Worm (Caenorhabditis elegans) whole organism, L1 larva: ENCODE measurements around the gene fbxb-9.

Experiments
- F16B12.6 ChIP-seq: fragments of 150-350 bp; optimal IDR thresholded peaks from 2 replicates; lab custom pipeline; 2014; ENCODE audit warnings: missing biosample characterization, missing genetic modification characterization
- alr-1 ChIP-seq: fragments of 200-800 bp; sonication (Bioruptor generic); optimal IDR thresholded peaks from 2 replicates; lab custom pipeline; 2018; ENCODE audit warnings: borderline replicate concordance, mild to moderate bottlenecking, missing genetic modification characterization, missing compliant biosample characterization
- aly-2 ChIP-seq: fragments of 150-350 bp; optimal IDR thresholded peaks from 2 replicates; lab custom pipeline; 2014; ENCODE audit warnings: missing biosample characterization, missing genetic modification characterization
- ama-1 ChIP-seq: fragments of 150-350 bp; optimal IDR thresholded peaks from 2 replicates; lab custom pipeline; 2014
- blmp-1 ChIP-seq: fragments of 150-350 bp; optimal IDR thresholded peaks from 2 replicates; lab custom pipeline; 2014; ENCODE audit warnings: missing biosample characterization, missing genetic modification characterization
- ceh-8 ChIP-seq: fragments of 200-800 bp; sonication (Bioruptor generic); optimal IDR thresholded peaks from 2 replicates; lab custom pipeline; 2018; ENCODE audit warnings: mild to moderate bottlenecking, missing genetic modification characterization, moderate library complexity, missing compliant biosample characterization
- ceh-82 ChIP-seq, 3 experiments: fragments of 150-350 bp in 1 of 3; sonication (generic microtip) in 2 of 3; optimal IDR thresholded peaks; 2 replicates each; lab custom pipeline; 2014 to 2017; ENCODE audit warnings: missing biosample characterization in 3 of 3, missing genetic modification characterization in 3 of 3
- ceh-88 ChIP-seq: fragments of 200-800 bp; sonication (Bioruptor generic); IDR thresholded peaks from 2 replicates; pipeline ENCODE4 v1.3.6; 2022; ENCODE audit warnings: missing genetic modification characterization, missing compliant biosample characterization
- dpl-1 ChIP-seq, 3 experiments: fragments of 150-350 bp in 2 of 3; sonication (generic microtip) in 1 of 3; optimal IDR thresholded peaks; 2 replicates each; lab custom pipeline; 2014 to 2017; ENCODE audit warnings: missing biosample characterization in 3 of 3, missing genetic modification characterization in 3 of 3, missing genetic modification reagents in 3 of 3
- dsc-1 ChIP-seq: sonication (generic microtip); optimal IDR thresholded peaks from 2 replicates; lab custom pipeline; 2016; ENCODE audit warnings: mild to moderate bottlenecking, missing genetic modification characterization, missing compliant biosample characterization
- efl-1 ChIP-seq, 4 experiments: fragments of 150-350 bp; optimal IDR thresholded peaks in 3 of 4; peaks in 1 of 4; 1 replicate in 1 of 4; 2 replicates in 3 of 4; lab custom pipeline; 2014; ENCODE audit warnings: missing biosample characterization in 2 of 4, missing genetic modification characterization in 2 of 4, missing genetic modification reagents in 2 of 4
- efl-3 ChIP-seq: fragments of 200-800 bp; sonication (Bioruptor generic); optimal IDR thresholded peaks from 2 replicates; lab custom pipeline; 2018; ENCODE audit warnings: mild to moderate bottlenecking, missing genetic modification characterization, missing compliant biosample characterization
- egl-13 ChIP-seq: sonication (generic microtip); optimal IDR thresholded peaks from 2 replicates; lab custom pipeline; 2016; ENCODE audit warnings: missing genotype, missing genetic modification reagents, missing genetic modification characterization, missing compliant biosample characterization
- egl-27 ChIP-seq, 2 experiments: fragments of 150-350 bp in 1 of 2; sonication (generic microtip); optimal IDR thresholded peaks; 3 replicates each; lab custom pipeline; 2017 to 2018; ENCODE audit warnings: missing biosample characterization in 2 of 2, missing genetic modification characterization in 2 of 2, missing genetic modification reagents in 2 of 2
- elt-2 ChIP-seq: sonication (generic microtip); optimal IDR thresholded peaks from 2 replicates; lab custom pipeline; 2016; ENCODE audit warnings: missing genetic modification characterization, mild to moderate bottlenecking, inconsistent platforms, missing compliant biosample characterization, missing genetic modification reagents
- elt-3 ChIP-seq, 6 experiments: fragments of 150-350 bp in 1 of 6; sonication (generic microtip); optimal IDR thresholded peaks; 2 replicates each; lab custom pipeline; 2017 to 2018; ENCODE audit warnings: missing biosample characterization in 6 of 6, missing genetic modification characterization in 6 of 6, inconsistent platforms in 1 of 6
- ets-5 ChIP-seq: fragments of 200-800 bp; sonication (Bioruptor generic); IDR thresholded peaks from 2 replicates; pipeline ENCODE4 v1.3.6; 2022; ENCODE audit warnings: missing genetic modification characterization, missing compliant biosample characterization
- fkh-10 ChIP-seq: sonication (generic microtip); optimal IDR thresholded peaks from 2 replicates; lab custom pipeline; 2017; ENCODE audit warnings: missing biosample characterization, missing genetic modification reagents, missing genetic modification characterization
- fkh-4 ChIP-seq: sonication (generic microtip); optimal IDR thresholded peaks from 2 replicates; lab custom pipeline; 2016; ENCODE audit warnings: missing compliant biosample characterization, missing genetic modification characterization, borderline replicate concordance
- fkh-8 ChIP-seq: sonication (generic microtip); optimal IDR thresholded peaks from 2 replicates; lab custom pipeline; 2016; ENCODE audit warnings: mild to moderate bottlenecking, missing genetic modification characterization, missing compliant biosample characterization
- grh-1 ChIP-seq: fragments of 200-800 bp; sonication (Bioruptor generic); IDR thresholded peaks from 2 replicates; pipeline ENCODE4 v1.3.6; 2022; ENCODE audit warnings: missing genetic modification reagents, missing genetic modification characterization, missing compliant biosample characterization
- hlh-4 ChIP-seq: sonication (generic microtip); optimal IDR thresholded peaks from 2 replicates; lab custom pipeline; 2016; ENCODE audit warnings: mild to moderate bottlenecking, missing genetic modification characterization, missing compliant biosample characterization
- isw-1 ChIP-seq: fragments of 200-800 bp; sonication (Bioruptor generic); IDR thresholded peaks from 2 replicates; pipeline ENCODE4 v1.3.6; 2022; ENCODE audit warnings: missing genetic modification characterization, missing compliant biosample characterization
- jun-1 ChIP-seq: fragments of 150-350 bp; optimal IDR thresholded peaks from 2 replicates; lab custom pipeline; 2014; ENCODE audit warnings: missing biosample characterization, missing genetic modification reagents, missing genetic modification characterization
- lin-14 ChIP-seq: fragments of 200-800 bp; sonication (Bioruptor generic); optimal IDR thresholded peaks from 2 replicates; lab custom pipeline; 2018; ENCODE audit warnings: mild to moderate bottlenecking, missing genetic modification characterization, moderate library complexity, missing compliant biosample characterization
- lin-15B ChIP-seq: fragments of 150-350 bp; sonication (generic microtip); optimal IDR thresholded peaks from 3 replicates; lab custom pipeline; 2014; ENCODE audit warnings: missing biosample characterization, missing genetic modification characterization
- lin-35 ChIP-seq, 2 experiments: fragments of 150-350 bp; optimal IDR thresholded peaks; 2 replicates each; lab custom pipeline; 2014; ENCODE audit warnings: missing biosample characterization in 2 of 2, missing genetic modification characterization in 2 of 2, missing genetic modification reagents in 2 of 2
- lin-39 ChIP-seq: fragments of 150-350 bp; optimal IDR thresholded peaks from 2 replicates; lab custom pipeline; 2014; ENCODE audit warnings: missing biosample characterization, missing genetic modification reagents, missing genetic modification characterization
- lsy-2 ChIP-seq, 2 experiments: fragments of 150-350 bp; optimal IDR thresholded peaks; 2 replicates each; lab custom pipeline; 2014; ENCODE audit warnings: missing biosample characterization in 2 of 2, missing genetic modification characterization in 2 of 2
- mdl-1 ChIP-seq, 2 experiments: fragments of 150-350 bp; optimal IDR thresholded peaks; 2 replicates each; lab custom pipeline; 2014 to 2017; ENCODE audit warnings: missing biosample characterization in 2 of 2, missing genetic modification characterization in 2 of 2, inconsistent platforms in 1 of 2
- nhr-11 ChIP-seq: fragments of 150-350 bp; optimal IDR thresholded peaks from 2 replicates; lab custom pipeline; 2014; ENCODE audit warnings: missing biosample characterization, missing genetic modification characterization
- nhr-12 ChIP-seq: sonication (generic microtip); optimal IDR thresholded peaks from 2 replicates; lab custom pipeline; 2017; ENCODE audit warnings: missing biosample characterization, missing genetic modification characterization
- nhr-19 ChIP-seq: fragments of 200-800 bp; sonication (Bioruptor generic); conservative IDR thresholded peaks from 2 replicates; pipeline ENCODE4 v1.3.6; 2022; ENCODE audit warnings: missing genetic modification characterization, missing compliant biosample characterization
- nhr-20 ChIP-seq: sonication (generic microtip); optimal IDR thresholded peaks from 2 replicates; lab custom pipeline; 2016; ENCODE audit warnings: mild to moderate bottlenecking, missing genetic modification characterization, missing compliant biosample characterization
- nhr-237 ChIP-seq: fragments of 150-350 bp; optimal IDR thresholded peaks from 2 replicates; lab custom pipeline; 2014; ENCODE audit warnings: missing biosample characterization, missing genetic modification characterization
- nhr-28 ChIP-seq: fragments of 150-350 bp; optimal IDR thresholded peaks from 2 replicates; lab custom pipeline; 2014; ENCODE audit warnings: missing biosample characterization, missing genetic modification characterization
- nhr-47 ChIP-seq: sonication (generic microtip); optimal IDR thresholded peaks from 2 replicates; lab custom pipeline; 2016; ENCODE audit warnings: mild to moderate bottlenecking, missing genetic modification characterization, moderate library complexity, missing compliant biosample characterization
- nhr-71 ChIP-seq: sonication (generic microtip); optimal IDR thresholded peaks from 2 replicates; lab custom pipeline; 2016; ENCODE audit warnings: mild to moderate bottlenecking, missing genetic modification characterization, moderate library complexity, missing compliant biosample characterization
- nhr-84 ChIP-seq: sonication (generic microtip); optimal IDR thresholded peaks from 2 replicates; lab custom pipeline; 2017; ENCODE audit warnings: missing biosample characterization, missing genetic modification characterization
- rnt-1 ChIP-seq: sonication (generic microtip); optimal IDR thresholded peaks from 2 replicates; lab custom pipeline; 2016; ENCODE audit warnings: mild to moderate bottlenecking, missing genetic modification characterization, moderate library complexity, missing compliant biosample characterization
- snu-23 ChIP-seq: sonication (generic microtip); optimal IDR thresholded peaks from 2 replicates; lab custom pipeline; 2016; ENCODE audit warnings: missing genetic modification characterization, missing compliant biosample characterization
- sup-37 ChIP-seq: fragments of 200-800 bp; sonication (Bioruptor generic); optimal IDR thresholded peaks from 2 replicates; lab custom pipeline; 2018; ENCODE audit warnings: mild to moderate bottlenecking, missing genetic modification characterization, missing compliant biosample characterization
- swsn-7 ChIP-seq: sonication (generic microtip); optimal IDR thresholded peaks from 2 replicates; lab custom pipeline; 2016; ENCODE audit warnings: missing genetic modification characterization, missing compliant biosample characterization
- tbx-2 ChIP-seq: sonication (generic microtip); optimal IDR thresholded peaks from 2 replicates; lab custom pipeline; 2016; ENCODE audit warnings: missing genetic modification characterization, missing compliant biosample characterization
- unc-30 ChIP-seq: sonication (generic microtip); optimal IDR thresholded peaks from 2 replicates; lab custom pipeline; 2017; ENCODE audit warnings: missing biosample characterization, missing genetic modification characterization
- unc-86 ChIP-seq: sonication (generic microtip); optimal IDR thresholded peaks from 2 replicates; lab custom pipeline; 2016; ENCODE audit warnings: missing genetic modification characterization, missing compliant biosample characterization
- xbp-1 ChIP-seq: sonication (generic microtip); optimal IDR thresholded peaks from 2 replicates; lab custom pipeline; 2016; ENCODE audit warnings: missing genetic modification characterization, missing compliant biosample characterization
- ztf-11 ChIP-seq, 2 experiments: sonication (generic microtip); optimal IDR thresholded peaks; 2 replicates each; lab custom pipeline; 2016 to 2017; ENCODE audit warnings: missing genetic modification characterization in 2 of 2, missing biosample characterization in 1 of 2, missing compliant biosample characterization in 1 of 2

The fbxb-9 gene

DNA sequence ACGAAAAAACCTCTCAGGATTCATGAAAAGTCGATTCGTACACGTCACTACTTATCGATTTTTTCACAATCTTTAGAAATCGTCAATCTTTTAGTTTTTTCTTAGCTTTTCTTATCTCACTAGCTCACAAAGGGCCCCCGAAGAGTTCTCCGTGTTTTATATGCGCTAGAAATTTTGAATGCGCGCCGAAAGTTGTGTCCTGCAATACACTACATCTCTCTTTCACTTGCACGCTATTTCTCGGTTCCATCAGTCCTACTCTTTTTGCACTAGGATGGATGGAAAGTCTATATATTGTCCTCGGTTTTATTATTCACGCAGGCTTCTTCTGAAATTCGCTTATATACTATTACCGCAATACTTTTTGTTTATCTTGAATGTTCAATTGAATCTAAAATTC, 36.7 kb downstream of the fbxb-9 start (continued):
- TF ChIP-seq nhr-20 (tag; lab: Kevin White, UChicago) (no peak), efl-3 (no peak), ceh-88 (GFP tag; lab: Robert Waterston, UW) (no peak), fkh-4 (no peak), jun-1 (tag; lab: Kevin White, UChicago) (no peak), blmp-1 (tag; lab: Kevin White, UChicago) (no peak), nhr-47 (tag; lab: Kevin White, UChicago) (no peak), nhr-84 (tag; lab: Kevin White, UChicago) (no peak), ets-5 (no peak)
- TF ChIP-seq, all 84 proteins: peak for 10

DNA sequence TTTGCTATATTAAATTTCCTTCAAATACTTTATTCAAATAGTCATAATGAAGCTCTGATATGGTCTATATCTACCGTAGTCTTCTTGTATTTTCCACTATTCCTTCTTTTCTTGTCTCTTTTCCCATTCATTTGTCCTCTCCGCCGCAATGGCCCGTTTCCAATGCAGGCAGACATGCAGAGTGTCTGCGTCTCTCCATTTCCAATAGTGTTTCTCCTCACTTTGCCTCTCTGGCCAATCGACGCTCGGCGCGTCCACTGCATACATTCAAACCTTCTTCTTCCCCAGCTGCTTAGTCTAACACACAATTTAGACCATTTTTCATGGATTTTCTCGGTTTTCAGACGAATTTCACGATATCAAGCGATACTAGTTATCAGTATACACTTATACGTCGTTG, 37.2 kb downstream of the fbxb-9 start:
- TF ChIP-seq lsy-2 (tag; optimal IDR thresholded peaks at IDR 0.05; lab: Kevin White, UChicago) (peak; percentile 65 to 76), snu-23 (peak; percentile 62), isw-1 (GFP tag; lab: Robert Waterston, UW) (no peak), nhr-71 (tag; lab: Kevin White, UChicago) (peak; percentile 61), efl-1 (optimal IDR thresholded peaks at IDR 0.05; lab: Kevin White, UChicago) (peak; percentile 55 to 69), efl-1 (GFP tag; optimal IDR thresholded peaks at IDR 0.05 in 1 of 2; lab: Kevin White, UChicago) (peak in 1 of 2 experiments; percentile 92), egl-27 (tag; optimal IDR thresholded peaks at IDR 0.05; lab: Kevin White, UChicago) (no peak), hlh-4 (tag; lab: Kevin White, UChicago) (no peak), nhr-11 (tag; lab: Kevin White, UChicago) (no peak), lin-15B (tag; lab: Kevin White, UChicago) (peak; percentile 33), ama-1 (no peak), nhr-237 (tag; lab: Kevin White, UChicago) (no peak), nhr-84 (tag; lab: Kevin White, UChicago) (no peak), rnt-1 (tag; lab: Kevin White, UChicago) (peak; percentile 64), fkh-8 (tag; lab: Kevin White, UChicago) (peak; percentile 14), nhr-19 (GFP tag; lab: Robert Waterston, UW) (peak; percentile 58; the same call in 1 of the 2 replicates), ceh-82 (tag; optimal IDR thresholded peaks at IDR 0.05; lab: Kevin White, UChicago) (peak in 1 of 3 experiments; percentile 43), xbp-1 (tag; lab: Kevin White, UChicago) (peak; percentile 96), ztf-11 (tag; optimal IDR thresholded peaks at IDR 0.05; lab: Kevin White, UChicago) (peak in 1 of 2 experiments; percentile 12), nhr-12 (tag; lab: Kevin White, UChicago) (no peak), sup-37 (GFP tag; lab: Kevin White, UChicago) (no peak), tbx-2 (tag; lab: Kevin White, UChicago) (peak; percentile 15), nhr-28 (tag; lab: Kevin White, UChicago) (no peak), fkh-4 (no peak), unc-86 (tag; lab: Kevin White, UChicago) (peak; percentile 38), lin-14 (GFP tag; lab: Kevin White, UChicago) (peak; percentile 52), egl-13 (no peak), ceh-8 (GFP tag; lab: Kevin White, UChicago) (peak; percentile 14), dsc-1 (peak; percentile 41), nhr-47 (tag; lab: Kevin White, UChicago) (peak; percentile 38), unc-30 (tag; lab: Kevin White, UChicago) (no peak), elt-3 (tag; optimal IDR thresholded peaks at IDR 0.05; lab: Kevin White, UChicago) (no peak), dpl-1 (GFP tag; optimal IDR thresholded peaks at IDR 0.05; lab: Kevin White, UChicago) (peak in 2 of 3 experiments; percentile 8 to 39), aly-2 (tag; lab: Kevin White, UChicago) (no peak), mdl-1 (tag; optimal IDR thresholded peaks at IDR 0.05; lab: Kevin White, UChicago) (peak in 1 of 2 experiments; percentile 5), nhr-20 (tag; lab: Kevin White, UChicago) (peak; percentile 37), lin-39 (tag; lab: Kevin White, UChicago) (no peak), jun-1 (tag; lab: Kevin White, UChicago) (peak; percentile 3), grh-1 (GFP tag; lab: Robert Waterston, UW) (peak; percentile 30; the same call in 1 of the 2 replicates), ets-5 (no peak), swsn-7 (tag; lab: Kevin White, UChicago) (peak; percentile 60), F16B12.6 (tag; lab: Kevin White, UChicago) (peak; percentile 10), fkh-10 (GFP tag; lab: Kevin White, UChicago) (no peak), lin-35 (GFP tag; optimal IDR thresholded peaks at IDR 0.05; lab: Kevin White, UChicago) (peak in 1 of 2 experiments; percentile 26), alr-1 (tag; lab: Kevin White, UChicago) (no peak), elt-2 (tag; lab: Kevin White, UChicago) (peak; percentile 4)
